Fruit fly (Drosophila melanogaster) whole organism, embryonic: Measurements from ENCODE around the gene CG42553.

Experiments used
- CG11085 ChIP-seq: fragments of 200-800 bp; sonication (Bioruptor generic); IDR thresholded peaks from 2 replicates; pipeline ENCODE4 v1.3.6; 2022; ENCODE audit warnings: missing biosample characterization, missing genetic modification characterization
- Doc3 ChIP-seq: fragments of 200-800 bp; sonication (Bioruptor generic); IDR thresholded peaks from 3 replicates; pipeline ENCODE4 v1.3.6; 2022; ENCODE audit warnings: missing biosample characterization, missing genetic modification characterization; ENCODE audit not compliant: partially characterized antibody
- Eip74EF ChIP-seq, 2 experiments: fragments of 200-800 bp in 1 of 2; fragments of >200 bp in 1 of 2; sonication (Bioruptor generic) in 1 of 2; optimal IDR thresholded peaks; 2 replicates each; lab custom pipeline; 2017 to 2019; ENCODE audit warnings: missing biosample characterization in 2 of 2, missing genetic modification characterization in 2 of 2, mild to moderate bottlenecking in 1 of 2, moderate library complexity in 1 of 2
- lola ChIP-seq, 3 experiments: fragments of >200 bp in 2 of 3; fragments of 200-800 bp in 1 of 3; sonication (Bioruptor generic) in 1 of 3; optimal IDR thresholded peaks; 2 replicates each; lab custom pipeline; 2017 to 2019; ENCODE audit warnings: missing biosample characterization in 3 of 3, missing genetic modification characterization in 3 of 3, mild to moderate bottlenecking in 1 of 3, moderate library complexity in 1 of 3
- pho ChIP-seq: fragments of 200-800 bp; sonication (Bioruptor generic); optimal IDR thresholded peaks from 2 replicates; lab custom pipeline; 2016; ENCODE audit warnings: missing biosample characterization, missing genetic modification characterization
- psq ChIP-seq: fragments of 200-800 bp; sonication (Bioruptor generic); optimal IDR thresholded peaks from 2 replicates; lab custom pipeline; 2017; ENCODE audit warnings: missing biosample characterization, missing genetic modification characterization

DNA sequence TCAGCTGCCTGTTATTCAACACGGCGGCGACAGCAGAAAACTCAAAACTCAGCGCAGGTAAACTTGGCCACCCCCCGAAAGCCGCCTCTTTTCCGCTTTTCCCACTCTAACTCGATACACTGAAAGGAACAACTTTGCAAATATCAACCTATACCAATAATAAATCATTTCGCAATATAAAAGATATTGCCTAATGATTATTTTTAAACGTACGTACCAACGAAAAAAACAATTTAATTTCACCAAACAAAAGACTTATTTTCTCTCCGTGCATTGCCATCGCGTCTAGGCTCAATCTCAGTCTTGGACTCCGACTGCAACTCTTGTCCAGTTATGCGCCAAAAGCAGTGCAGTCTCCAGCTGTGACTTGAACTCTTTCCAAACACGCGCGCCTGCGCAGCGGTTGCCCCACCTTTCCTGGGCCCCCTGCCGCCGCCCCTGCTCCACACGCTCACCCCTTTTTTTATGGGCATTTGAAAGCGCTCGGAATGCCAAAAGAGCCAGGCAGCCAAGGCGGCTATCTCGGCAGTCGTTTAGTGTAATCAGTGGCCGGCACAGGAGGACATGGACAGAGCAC is 28.2 kb upstream of the CG42553 start:
- TF ChIP-seq Doc3 (GFP tag; lab: Robert Waterston, UW) (no peak), CG11085 (GFP tag; lab: Robert Waterston, UW) (no peak), pho (peak; percentile 10), psq (no peak), lola (GFP tag; optimal IDR thresholded peaks at IDR 0.05; lab: Kevin White, UChicago) (peak in 1 of 3 experiments; percentile 59), Eip74EF (GFP tag; optimal IDR thresholded peaks at IDR 0.05; lab: Kevin White, UChicago) (peak in 1 of 2 experiments; percentile 63)
